Fruit fly (Drosophila melanogaster): Measurements from ENCODE around the gene CG3942.

The CG3942 gene

DNA sequence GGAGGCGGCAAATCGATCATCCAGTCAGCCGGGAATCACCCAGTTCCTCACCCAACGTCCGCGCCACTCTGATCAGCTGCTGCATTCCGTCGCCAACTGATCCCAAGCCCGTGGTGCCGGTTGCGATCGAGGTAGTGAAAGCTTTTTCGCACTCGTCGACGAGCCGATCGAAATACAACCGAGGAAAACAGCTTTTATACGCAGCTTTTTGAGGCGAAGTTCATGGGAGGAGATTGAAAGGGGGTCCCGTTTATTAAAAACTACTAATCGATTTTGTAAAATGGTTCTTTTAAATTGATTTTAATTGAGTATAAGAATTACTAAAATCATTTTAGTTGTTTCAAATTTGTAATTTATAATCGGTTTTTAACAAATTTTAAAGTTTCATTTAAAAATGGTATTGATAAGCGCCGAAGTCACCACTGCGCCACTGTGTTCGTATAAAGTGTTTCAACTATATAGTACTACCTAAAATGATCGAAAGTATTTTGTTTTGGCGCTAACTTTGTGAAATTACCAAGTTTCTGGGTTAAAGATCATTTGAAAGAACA lies 32.5 kb upstream of the CG3942 start, which contains the start of gene CG4860 (continued):
- peak; percentile 78 for TF ChIP-seq slp2 (GFP tag; optimal IDR thresholded peaks at IDR 0.05)
- TF ChIP-seq nom (GFP tag; optimal IDR thresholded peaks at IDR 0.05) = peak; percentile 49
- peak; percentile 88 for TF ChIP-seq Dbx (GFP tag; IDR thresholded peaks at IDR 0.05)
- no peak for TF ChIP-seq cad (GFP tag; optimal IDR thresholded peaks at IDR 0.05)
- peak; percentile 44 for TF ChIP-seq ERR (GFP tag; optimal IDR thresholded peaks at IDR 0.05)
- TF ChIP-seq chn (GFP tag; optimal IDR thresholded peaks at IDR 0.05) = peak; percentile 80
- TF ChIP-seq CG30020 (tag; optimal IDR thresholded peaks at IDR 0.05) = no peak
- TF ChIP-seq dati (GFP tag; IDR thresholded peaks at IDR 0.05) = peak; percentile 43; the same call in 1 of the 2 replicates
- TF ChIP-seq CkIIα-i1 (GFP tag; IDR thresholded peaks at IDR 0.05) = no peak
- TF ChIP-seq Gsc (GFP tag; IDR thresholded peaks at IDR 0.05) = no peak
- TF ChIP-seq CG16815 (GFP tag; optimal IDR thresholded peaks at IDR 0.05) = peak; percentile 64
- no peak for TF ChIP-seq CG14860 (GFP tag; IDR thresholded peaks at IDR 0.05; ENCODE audit: partially characterized antibody)
- TF ChIP-seq Ada2b (GFP tag; IDR thresholded peaks at IDR 0.05) = peak; percentile 87
- peak; percentile 86 for TF ChIP-seq CG11456 (GFP tag; IDR thresholded peaks at IDR 0.05)
- peak; percentile 76 for TF ChIP-seq CG2116 (GFP tag; optimal IDR thresholded peaks at IDR 0.05)
- TF ChIP-seq az2 (GFP tag; optimal IDR thresholded peaks at IDR 0.05) = peak; percentile 91
- TF ChIP-seq wdn (GFP tag; IDR thresholded peaks at IDR 0.05) = peak; percentile 46; the same call in 1 of the 2 replicates
- peak; percentile 80 for TF ChIP-seq cwo (GFP tag; optimal IDR thresholded peaks at IDR 0.05)
- TF ChIP-seq Side (GFP tag; optimal IDR thresholded peaks at IDR 0.05) = peak; percentile 86
- peak; percentile 23 for TF ChIP-seq CG10565 (GFP tag; optimal IDR thresholded peaks at IDR 0.05)
- TF ChIP-seq esg (GFP tag; conservative IDR thresholded peaks at IDR 0.05) = peak; percentile 79
- peak; percentile 88 for TF ChIP-seq Oli (tag; optimal IDR thresholded peaks at IDR 0.05)
- TF ChIP-seq Eip74EF (GFP tag; optimal IDR thresholded peaks at IDR 0.05) = no peak
- TF ChIP-seq schlank (tag; optimal IDR thresholded peaks at IDR 0.05) = peak; percentile 79
- TF ChIP-seq HLHmδ (GFP tag; optimal IDR thresholded peaks at IDR 0.05) = no peak
- no peak for TF ChIP-seq tll (GFP tag; optimal IDR thresholded peaks at IDR 0.05)
- peak; percentile 78 for TF ChIP-seq Nf-YC (tag; optimal IDR thresholded peaks at IDR 0.05)
- no peak for TF ChIP-seq Lhr (GFP tag; optimal IDR thresholded peaks at IDR 0.05)
- TF ChIP-seq CG1233 (GFP tag; optimal IDR thresholded peaks at IDR 0.05) = peak; percentile 74
- TF ChIP-seq Asciz (GFP tag; optimal IDR thresholded peaks at IDR 0.05) = no peak
- peak; percentile 68 for TF ChIP-seq Nf-YA (GFP tag; IDR thresholded peaks at IDR 0.05)
- peak; percentile 93 for TF ChIP-seq unpg (GFP tag; optimal IDR thresholded peaks at IDR 0.05)
- TF ChIP-seq ems (GFP tag; optimal IDR thresholded peaks at IDR 0.05) = peak; percentile 85
- peak; percentile 93 for TF ChIP-seq Hmr (GFP tag; optimal IDR thresholded peaks at IDR 0.05)
- TF ChIP-seq Poxn (GFP tag; IDR thresholded peaks at IDR 0.05) = peak; percentile 64; the same call in 1 of the 2 replicates
- no peak for TF ChIP-seq Fer1 (GFP tag; optimal IDR thresholded peaks at IDR 0.05)
- TF ChIP-seq Doc3 (GFP tag; IDR thresholded peaks at IDR 0.05; ENCODE audit: partially characterized antibody) = no peak
- TF ChIP-seq row (GFP tag; IDR thresholded peaks at IDR 0.05) = peak; percentile 90
- peak; percentile 73 for TF ChIP-seq CG17612 (GFP tag; IDR thresholded peaks at IDR 0.05)
- TF ChIP-seq Usf (GFP tag; optimal IDR thresholded peaks at IDR 0.05) = peak; percentile 25
- no peak for TF ChIP-seq mld (GFP tag; IDR thresholded peaks at IDR 0.05; ENCODE audit: partially characterized antibody)
- TF ChIP-seq Dref (GFP tag; IDR thresholded peaks at IDR 0.05) = peak; percentile 39; the same call in 1 of the 2 replicates
- TF ChIP-seq hb (GFP tag; IDR thresholded peaks at IDR 0.05; ENCODE audit: partially characterized antibody) = no peak
- no peak for TF ChIP-seq sc (optimal IDR thresholded peaks at IDR 0.05)
- TF ChIP-seq sc (GFP tag; optimal IDR thresholded peaks at IDR 0.05) = peak; percentile 33
- peak; percentile 71 for TF ChIP-seq CG15514 (GFP tag; optimal IDR thresholded peaks at IDR 0.05)
- TF ChIP-seq NC2β (GFP tag; optimal IDR thresholded peaks at IDR 0.05) = peak; percentile 55
- peak; percentile 86 for TF ChIP-seq HHEX (GFP tag; optimal IDR thresholded peaks at IDR 0.05)
- TF ChIP-seq CG9609 (GFP tag; optimal IDR thresholded peaks at IDR 0.05) = peak; percentile 82
- TF ChIP-seq Atf6 (GFP tag; IDR thresholded peaks at IDR 0.05) = peak; percentile 89

Data from whole organism, embryonic.